Worm (Caenorhabditis elegans) whole organism, L4/young adult: Measurements from ENCODE around the gene rbc-1.

Source experiments
- W03F9.2 ChIP-seq: fragments of 150-350 bp; optimal IDR thresholded peaks from 2 replicates; lab custom pipeline; 2014; ENCODE audit warnings: missing biosample characterization, missing genetic modification characterization
- dao-5 ChIP-seq: sonication (generic microtip); optimal IDR thresholded peaks from 2 replicates; lab custom pipeline; 2016; ENCODE audit warnings: missing genotype, missing genetic modification characterization, moderate library complexity, missing compliant biosample characterization

- TF ChIP-seq dao-5 (no peak), W03F9.2 (tag; lab: Kevin White, UChicago) (no peak)
These were observed 26.8 kb upstream of the rbc-1 start for ce11 chrX:14584335-14584734.
